Worm (Caenorhabditis elegans) whole organism, L1 larva: Measurements from ENCODE around the gene pqn-10.

ENCODE experiments used
- alr-1 ChIP-seq: fragments of 200-800 bp; sonication (Bioruptor generic); optimal IDR thresholded peaks from 2 replicates; lab custom pipeline; 2018; ENCODE audit warnings: borderline replicate concordance, mild to moderate bottlenecking, missing genetic modification characterization, missing compliant biosample characterization
- dpl-1 ChIP-seq, 3 experiments: fragments of 150-350 bp in 2 of 3; sonication (generic microtip) in 1 of 3; optimal IDR thresholded peaks; 2 replicates each; lab custom pipeline; 2014 to 2017; ENCODE audit warnings: missing biosample characterization in 3 of 3, missing genetic modification characterization in 3 of 3, missing genetic modification reagents in 3 of 3
- fos-1 ChIP-seq: fragments of 150-350 bp; optimal IDR thresholded peaks from 2 replicates; lab custom pipeline; 2014; ENCODE audit warnings: missing biosample characterization, missing genetic modification characterization
- nhr-76 ChIP-seq: sonication (generic microtip); optimal IDR thresholded peaks from 2 replicates; lab custom pipeline; 2017; ENCODE audit warnings: missing biosample characterization, missing genetic modification characterization
- tlp-1 ChIP-seq: fragments of 150-350 bp; optimal IDR thresholded peaks from 2 replicates; lab custom pipeline; 2014; ENCODE audit warnings: missing biosample characterization, missing genetic modification characterization
- unc-30 ChIP-seq: sonication (generic microtip); optimal IDR thresholded peaks from 2 replicates; lab custom pipeline; 2017; ENCODE audit warnings: missing biosample characterization, missing genetic modification characterization
- unc-62 ChIP-seq: fragments of 150-350 bp; optimal IDR thresholded peaks from 2 replicates; lab custom pipeline; 2014; ENCODE audit warnings: missing biosample characterization, missing genetic modification reagents, missing genetic modification characterization

ce11 chrIII:6514673-6515072, 13.3 kb upstream of the pqn-10 start, which contains the start of gene acr-5:
- TF ChIP-seq nhr-76 (tag; lab: Kevin White, UChicago) (no peak), unc-62 (GFP tag; lab: Kevin White, UChicago) (no peak), fos-1 (tag; lab: Kevin White, UChicago) (no peak), unc-30 (tag; lab: Kevin White, UChicago) (no peak), dpl-1 (GFP tag; optimal IDR thresholded peaks at IDR 0.05; lab: Kevin White, UChicago) (no peak), alr-1 (no peak), tlp-1 (tag; lab: Kevin White, UChicago) (no peak)
